Worm (Caenorhabditis elegans) whole organism, L4/young adult: ENCODE results near the gene C30F2.4.

Experiments used
- W03F9.2 ChIP-seq: fragments of 150-350 bp; optimal IDR thresholded peaks from 2 replicates; lab custom pipeline; 2014; ENCODE audit warnings: missing biosample characterization, missing genetic modification characterization
- dao-5 ChIP-seq: sonication (generic microtip); optimal IDR thresholded peaks from 2 replicates; lab custom pipeline; 2016; ENCODE audit warnings: missing genotype, missing genetic modification characterization, moderate library complexity, missing compliant biosample characterization

- TF ChIP-seq W03F9.2 (tag; lab: Kevin White, UChicago) (no peak), dao-5 (tag; lab: Kevin White, UChicago) (no peak)
These were observed 32.0 kb downstream of the C30F2.4 start for ce11 chrX:16044325-16044724.
